Fruit fly (Drosophila melanogaster) whole organism, prepupa: ENCODE results near the gene Orc5.

ENCODE experiments used
- CG10631 ChIP-seq: fragments of 200-800 bp; sonication (Bioruptor generic); optimal IDR thresholded peaks from 2 replicates; lab custom pipeline; 2016; ENCODE audit warnings: missing biosample characterization, missing genetic modification characterization
- CG10669 ChIP-seq: fragments of 200-800 bp; sonication (Bioruptor generic); optimal IDR thresholded peaks from 3 replicates; lab custom pipeline; 2018; ENCODE audit warnings: missing biosample characterization, mild to moderate bottlenecking, missing genetic modification characterization, moderate library complexity
- CG11294 ChIP-seq: fragments of 200-800 bp; sonication (Bioruptor generic); IDR thresholded peaks from 2 replicates; pipeline ENCODE4 v1.3.6; 2022; ENCODE audit warnings: missing biosample characterization, missing genetic modification characterization
- CG11762 ChIP-seq: fragments of 200-800 bp; sonication (Bioruptor generic); optimal IDR thresholded peaks from 3 replicates; lab custom pipeline; 2016; ENCODE audit warnings: missing biosample characterization, missing genetic modification characterization; ENCODE audit not compliant: insufficient read depth
- CG11902 ChIP-seq: fragments of 200-800 bp; sonication (Bioruptor generic); optimal IDR thresholded peaks from 3 replicates; lab custom pipeline; 2016; ENCODE audit warnings: missing biosample characterization, missing genetic modification characterization
- CG31627 ChIP-seq: fragments of 200-800 bp; sonication (Bioruptor generic); optimal IDR thresholded peaks from 3 replicates; lab custom pipeline; 2016; ENCODE audit warnings: missing biosample characterization, missing genetic modification characterization
- CG34406 ChIP-seq: fragments of 200-800 bp; sonication (Bioruptor generic); optimal IDR thresholded peaks from 3 replicates; lab custom pipeline; 2016; ENCODE audit warnings: missing biosample characterization, missing genetic modification characterization
- CG3919 ChIP-seq: fragments of 200-800 bp; sonication (Bioruptor generic); optimal IDR thresholded peaks from 3 replicates; lab custom pipeline; 2016; ENCODE audit warnings: missing biosample characterization, missing genetic modification characterization
- CG4318 ChIP-seq: fragments of 200-800 bp; sonication (Bioruptor generic); optimal IDR thresholded peaks from 3 replicates; lab custom pipeline; 2017; ENCODE audit warnings: missing biosample characterization, mild to moderate bottlenecking, missing genetic modification characterization
- CG6276 ChIP-seq: fragments of 200-800 bp; sonication (Bioruptor generic); optimal IDR thresholded peaks from 2 replicates; lab custom pipeline; 2017; ENCODE audit warnings: missing biosample characterization, mild to moderate bottlenecking, missing genetic modification characterization
- CG6792 ChIP-seq: fragments of 200-800 bp; sonication (Bioruptor generic); optimal IDR thresholded peaks from 3 replicates; lab custom pipeline; 2016; ENCODE audit warnings: missing biosample characterization, missing genetic modification characterization
- CG7368 ChIP-seq: fragments of 200-800 bp; sonication (Bioruptor generic); optimal IDR thresholded peaks from 3 replicates; lab custom pipeline; 2016; ENCODE audit warnings: missing biosample characterization, missing genetic modification characterization
- CG8319 ChIP-seq: fragments of 200-800 bp; sonication (Bioruptor generic); optimal IDR thresholded peaks from 3 replicates; lab custom pipeline; 2016; ENCODE audit warnings: missing biosample characterization, missing genetic modification characterization
- CG8632 ChIP-seq: fragments of 200-800 bp; sonication (Bioruptor generic); optimal IDR thresholded peaks from 3 replicates; lab custom pipeline; 2016; ENCODE audit warnings: missing biosample characterization, missing genetic modification characterization
- CG9139 ChIP-seq: fragments of 200-800 bp; sonication (Bioruptor generic); optimal IDR thresholded peaks from 3 replicates; lab custom pipeline; 2017; ENCODE audit warnings: missing biosample characterization, mild to moderate bottlenecking, missing genetic modification characterization
- Eip75B ChIP-seq: fragments of 200-800 bp; sonication (Bioruptor generic); optimal IDR thresholded peaks from 3 replicates; lab custom pipeline; 2016; ENCODE audit warnings: missing biosample characterization, missing genetic modification characterization
- Eip78C ChIP-seq: fragments of 200-800 bp; sonication (Bioruptor generic); peaks from one replicate; lab custom pipeline; 2016; ENCODE audit warnings: missing biosample characterization, missing genetic modification characterization
- Ets96B ChIP-seq: fragments of 200-800 bp; optimal IDR thresholded peaks from 2 replicates; lab custom pipeline; 2019; ENCODE audit warnings: missing biosample characterization, mild to moderate bottlenecking, missing genetic modification characterization, moderate library complexity
- Gug ChIP-seq: fragments of 200-800 bp; sonication (Bioruptor generic); IDR thresholded peaks from 2 replicates; pipeline ENCODE4 v1.3.6; 2022; ENCODE audit warnings: missing biosample characterization, missing genetic modification characterization
- Hr38 ChIP-seq: sonication (Bioruptor generic); optimal IDR thresholded peaks from 2 replicates; lab custom pipeline; 2016; ENCODE audit warnings: missing biosample characterization, missing genetic modification characterization
- Hr4 ChIP-seq: fragments of 200-800 bp; sonication (Bioruptor generic); optimal IDR thresholded peaks from 3 replicates; lab custom pipeline; 2016; ENCODE audit warnings: missing biosample characterization, missing genetic modification characterization
- OdsH ChIP-seq: fragments of 200-800 bp; sonication (Bioruptor generic); optimal IDR thresholded peaks from 3 replicates; lab custom pipeline; 2016; ENCODE audit warnings: missing biosample characterization, missing genetic modification characterization
- Smox ChIP-seq: fragments of 200-800 bp; sonication (Bioruptor generic); optimal IDR thresholded peaks from 3 replicates; lab custom pipeline; 2016; ENCODE audit warnings: missing biosample characterization, missing genetic modification characterization
- Sox102F ChIP-seq: fragments of 200-800 bp; sonication (Bioruptor generic); optimal IDR thresholded peaks from 2 replicates; lab custom pipeline; 2016; ENCODE audit warnings: missing biosample characterization, mild to moderate bottlenecking, missing genetic modification characterization
- Sox15 ChIP-seq: fragments of 200-800 bp; sonication (Bioruptor generic); optimal IDR thresholded peaks from 3 replicates; lab custom pipeline; 2016; ENCODE audit warnings: missing biosample characterization, missing genetic modification characterization
- achi ChIP-seq: fragments of 200-800 bp; sonication (Bioruptor generic); optimal IDR thresholded peaks from 3 replicates; lab custom pipeline; 2016; ENCODE audit warnings: missing biosample characterization, missing genetic modification characterization
- acj6 ChIP-seq: fragments of 200-800 bp; sonication (Bioruptor generic); optimal IDR thresholded peaks from 3 replicates; lab custom pipeline; 2016; ENCODE audit warnings: missing biosample characterization, missing genetic modification characterization
- cyc ChIP-seq: fragments of 200-800 bp; sonication (Bioruptor generic); optimal IDR thresholded peaks from 3 replicates; lab custom pipeline; 2016; ENCODE audit warnings: missing biosample characterization, missing genetic modification characterization
- dac ChIP-seq: fragments of 200-800 bp; sonication (Bioruptor generic); optimal IDR thresholded peaks from 2 replicates; lab custom pipeline; 2017; ENCODE audit warnings: missing biosample characterization, mild to moderate bottlenecking, missing genetic modification characterization
- dsx ChIP-seq: fragments of 200-800 bp; optimal IDR thresholded peaks from 3 replicates; lab custom pipeline; 2019; ENCODE audit warnings: missing biosample characterization, mild to moderate bottlenecking, missing genetic modification characterization, moderate library complexity; ENCODE audit not compliant: poor library complexity, severe bottlenecking
- esn ChIP-seq: fragments of 200-800 bp; sonication (Bioruptor generic); optimal IDR thresholded peaks from 2 replicates; lab custom pipeline; 2016; ENCODE audit warnings: missing biosample characterization, mild to moderate bottlenecking, missing genetic modification characterization, moderate library complexity
- fd85E ChIP-seq: fragments of 200-800 bp; sonication (Bioruptor generic); optimal IDR thresholded peaks from 3 replicates; lab custom pipeline; 2016; ENCODE audit warnings: missing biosample characterization, missing genetic modification characterization
- fkh ChIP-seq: fragments of 200-800 bp; sonication (Bioruptor generic); optimal IDR thresholded peaks from 3 replicates; lab custom pipeline; 2017; ENCODE audit warnings: missing biosample characterization, mild to moderate bottlenecking, missing genetic modification characterization, moderate library complexity
- lz ChIP-seq: fragments of 200-800 bp; sonication (Bioruptor generic); optimal IDR thresholded peaks from 3 replicates; lab custom pipeline; 2016; ENCODE audit warnings: missing biosample characterization, missing genetic modification characterization
- net ChIP-seq: fragments of 200-800 bp; sonication (Bioruptor generic); optimal IDR thresholded peaks from 3 replicates; lab custom pipeline; 2016; ENCODE audit warnings: missing biosample characterization, missing genetic modification characterization
- spab ChIP-seq: fragments of 200-800 bp; sonication (Bioruptor generic); optimal IDR thresholded peaks from 2 replicates; lab custom pipeline; 2017; ENCODE audit warnings: missing biosample characterization, mild to moderate bottlenecking, missing genetic modification characterization, missing genetic modification reagents
- ss ChIP-seq, 2 experiments: fragments of 200-800 bp; sonication (Bioruptor generic); optimal IDR thresholded peaks; 2 replicates in 1 of 2; 3 replicates in 1 of 2; lab custom pipeline; 2017 to 2018; ENCODE audit warnings: mild to moderate bottlenecking in 2 of 2, missing biosample characterization in 2 of 2, missing genetic modification characterization in 2 of 2, moderate library complexity in 1 of 2
- svp ChIP-seq: fragments of 200-800 bp; sonication (Bioruptor generic); peaks from one replicate; lab custom pipeline; 2016; ENCODE audit warnings: missing biosample characterization, missing genetic modification characterization
- topi ChIP-seq: fragments of 200-800 bp; sonication (Bioruptor generic); optimal IDR thresholded peaks from 3 replicates; lab custom pipeline; 2016; ENCODE audit warnings: missing biosample characterization, missing genetic modification characterization
- vri ChIP-seq: fragments of 200-800 bp; sonication (Bioruptor generic); optimal IDR thresholded peaks from 3 replicates; lab custom pipeline; 2016; ENCODE audit warnings: missing biosample characterization, mild to moderate bottlenecking, missing genetic modification characterization

The Orc5 gene

DNA sequence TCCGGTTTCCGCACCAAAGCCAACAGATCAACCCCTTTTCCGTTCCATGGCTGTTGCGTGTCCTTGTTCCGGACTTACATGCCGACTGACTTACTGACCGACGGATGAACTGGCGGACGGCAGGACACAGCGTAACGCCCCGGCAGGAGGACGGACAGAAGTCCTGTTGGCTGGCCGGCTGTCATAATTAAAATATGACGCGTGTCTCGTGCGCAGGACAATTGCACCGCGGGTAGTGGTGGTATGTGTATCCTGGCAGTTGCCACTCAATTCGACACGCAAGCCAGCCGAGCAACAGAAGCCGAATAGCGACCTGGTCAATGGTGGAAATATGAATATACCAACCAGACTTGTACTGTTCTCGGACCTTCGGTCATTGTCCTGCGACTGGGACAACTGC lies 39.8 kb downstream of the Orc5 start:
- TF ChIP-seq dsx (GFP tag; lab: Kevin White, UChicago) (no peak), ss (GFP tag; optimal IDR thresholded peaks at IDR 0.05; lab: Kevin White, UChicago) (peak in 1 of 2 experiments; percentile 67)

DNA sequence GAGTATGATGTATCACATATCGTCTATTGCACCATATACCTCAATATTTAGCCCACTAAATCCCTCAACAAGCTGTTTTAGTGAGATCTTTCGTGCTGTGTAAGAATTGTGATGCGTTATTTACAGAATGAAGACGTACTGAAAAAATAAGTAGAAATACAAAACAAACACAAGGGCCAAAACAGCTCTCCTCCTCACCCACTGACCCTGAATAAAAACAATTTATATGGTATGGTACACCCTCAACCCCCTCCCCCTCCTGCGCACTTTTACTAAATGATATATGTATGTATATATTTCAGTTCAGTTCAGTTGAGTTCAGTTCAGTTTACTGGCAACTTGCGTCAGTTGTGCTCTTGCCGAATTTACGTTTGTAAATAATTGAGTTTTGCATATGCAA lies 43.5 kb downstream of the Orc5 start:
- TF ChIP-seq CG11294 (GFP tag; lab: Robert Waterston, UW) = no peak
- TF ChIP-seq fd85E (GFP tag; lab: Kevin White, UChicago) = no peak
- no peak for TF ChIP-seq Gug (GFP tag; lab: Robert Waterston, UW)
- TF ChIP-seq, all 60 proteins: peak for 0

DNA sequence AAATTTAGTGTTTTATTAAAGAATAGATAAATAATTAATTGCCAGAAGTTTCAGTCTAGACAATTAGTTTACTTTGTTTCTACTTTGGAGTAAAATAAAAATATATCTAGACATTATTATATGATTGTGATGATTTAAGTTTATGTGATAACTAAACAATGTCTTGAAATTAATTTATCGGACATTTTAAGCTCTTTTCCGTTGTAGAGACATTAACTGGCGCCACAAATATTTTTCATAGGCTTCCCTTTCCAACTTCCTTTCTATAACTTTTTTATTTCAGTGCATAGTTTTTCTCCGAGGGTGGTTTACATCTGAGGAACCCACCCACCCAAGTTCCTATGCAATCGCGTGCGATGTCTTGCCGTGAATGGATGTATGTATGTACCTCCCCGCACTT lies 47.1 kb downstream of the Orc5 start:
- TF ChIP-seq net (GFP tag; lab: Kevin White, UChicago) (no peak), cyc (no peak), CG8319 (GFP tag; lab: Kevin White, UChicago) (no peak), Eip78C (peak; percentile 46), Hr4 (GFP tag; lab: Kevin White, UChicago) (no peak), OdsH (GFP tag; lab: Kevin White, UChicago) (peak; percentile 3), CG31627 (GFP tag; lab: Kevin White, UChicago) (no peak), CG8632 (GFP tag; lab: Kevin White, UChicago) (no peak), esn (GFP tag; lab: Kevin White, UChicago) (peak; percentile 4)
- TF ChIP-seq, all 60 proteins: peak for 3

DNA sequence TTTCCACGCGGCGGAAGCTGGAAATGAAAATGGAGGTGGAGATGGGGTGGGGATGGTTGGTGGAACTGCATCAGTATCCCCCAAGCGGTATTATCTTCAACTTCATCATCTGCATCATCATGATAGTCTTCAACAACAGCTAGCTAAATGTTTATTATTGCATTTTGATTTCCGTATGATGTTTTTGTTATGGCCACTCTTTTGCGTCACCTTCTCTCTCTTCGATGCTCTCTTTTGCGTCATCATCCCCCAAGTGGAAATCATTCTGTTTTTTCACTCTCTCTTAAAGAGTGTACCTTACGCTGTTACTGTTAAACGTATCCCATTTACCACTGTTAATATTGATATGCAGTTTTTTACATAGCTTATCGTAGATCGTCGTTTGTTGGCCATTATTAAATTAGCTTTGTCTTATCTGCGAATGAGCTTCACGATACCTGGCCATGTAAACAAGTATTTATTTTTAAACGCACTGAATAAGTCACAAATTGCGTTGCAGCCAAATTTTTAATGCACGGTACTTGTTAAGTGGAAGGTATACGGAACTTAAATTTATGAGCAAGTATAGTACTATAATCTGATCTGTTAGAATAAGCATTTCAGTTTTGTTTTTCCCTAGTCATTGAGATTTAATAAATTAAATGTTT lies 48.4 kb downstream of the Orc5 start:
- TF ChIP-seq dsx (GFP tag; lab: Kevin White, UChicago) (no peak), Eip78C (peak; percentile 81), acj6 (GFP tag; lab: Kevin White, UChicago) (no peak), net (GFP tag; lab: Kevin White, UChicago) (no peak), CG7368 (GFP tag; lab: Kevin White, UChicago) (no peak), vri (GFP tag; lab: Kevin White, UChicago) (peak; percentile 3), achi (no peak), fd85E (GFP tag; lab: Kevin White, UChicago) (no peak), Sox15 (GFP tag; lab: Kevin White, UChicago) (no peak), CG6276 (GFP tag; lab: Kevin White, UChicago) (no peak), Ets96B (tag; lab: Kevin White, UChicago) (no peak), spab (no peak), CG11902 (GFP tag; lab: Kevin White, UChicago) (no peak), CG4318 (no peak), Gug (GFP tag; lab: Robert Waterston, UW) (no peak)

DNA sequence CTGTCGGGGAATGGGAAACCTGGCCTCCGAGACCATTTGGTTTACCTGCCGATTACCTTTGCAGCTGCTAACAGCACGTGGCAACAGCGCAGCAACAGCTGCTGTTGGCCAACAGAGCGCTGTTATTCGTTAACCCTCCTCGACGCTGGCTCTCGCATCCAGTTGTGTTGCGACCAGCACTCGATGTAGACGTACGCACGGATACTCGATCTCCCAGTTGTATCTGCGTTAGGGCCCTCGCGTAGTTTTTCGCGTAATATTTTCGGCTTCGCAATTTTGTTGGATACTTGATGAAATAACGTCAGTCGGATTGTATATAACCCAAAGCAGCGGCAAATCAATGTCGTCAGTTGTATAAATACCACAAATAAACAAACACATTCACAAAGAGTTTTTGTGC lies 49.2 kb downstream of the Orc5 start:
- peak; percentile 35 for TF ChIP-seq CG3919 (GFP tag; lab: Kevin White, UChicago)
- TF ChIP-seq CG8632 (GFP tag; lab: Kevin White, UChicago) = no peak
- no peak for TF ChIP-seq achi
- no peak for TF ChIP-seq Hr38 (GFP tag; lab: Kevin White, UChicago)
- no peak for TF ChIP-seq Sox15 (GFP tag; lab: Kevin White, UChicago)
- no peak for TF ChIP-seq lz
- TF ChIP-seq Smox (GFP tag; lab: Kevin White, UChicago) = no peak
- peak; percentile 26; the same call in 1 of the 2 replicates for TF ChIP-seq Gug (GFP tag; lab: Robert Waterston, UW)
- TF ChIP-seq svp = peak; percentile 44
- no peak for TF ChIP-seq Eip75B (GFP tag; lab: Kevin White, UChicago)
- no peak for TF ChIP-seq fd85E (GFP tag; lab: Kevin White, UChicago)
- no peak for TF ChIP-seq CG11294 (GFP tag; lab: Robert Waterston, UW)
- peak; percentile 17 for TF ChIP-seq CG9139
- peak; percentile 48 for TF ChIP-seq fkh
- no peak for TF ChIP-seq dac (GFP tag; lab: Kevin White, UChicago)
- no peak for TF ChIP-seq Hr4 (GFP tag; lab: Kevin White, UChicago)
- peak; percentile 6 for TF ChIP-seq CG6276 (GFP tag; lab: Kevin White, UChicago)
- no peak for TF ChIP-seq CG34406 (GFP tag; lab: Kevin White, UChicago)
- TF ChIP-seq CG11762 (GFP tag; lab: Kevin White, UChicago) = no peak
- no peak for TF ChIP-seq CG10631
- TF ChIP-seq esn (GFP tag; lab: Kevin White, UChicago) = peak; percentile 12
- TF ChIP-seq Sox102F (GFP tag; lab: Kevin White, UChicago) = peak; percentile 3
- TF ChIP-seq CG10669 (GFP tag; lab: Kevin White, UChicago) = no peak
- TF ChIP-seq Ets96B (tag; lab: Kevin White, UChicago) = no peak
- no peak for TF ChIP-seq CG6792 (GFP tag; lab: Kevin White, UChicago)
- no peak for TF ChIP-seq topi (GFP tag; lab: Kevin White, UChicago)
- TF ChIP-seq CG4318 = no peak
- no peak for TF ChIP-seq CG31627 (GFP tag; lab: Kevin White, UChicago)
- TF ChIP-seq vri (GFP tag; lab: Kevin White, UChicago) = peak; percentile 71
